Worm (Caenorhabditis elegans): ENCODE results near the gene T25B6.6.

DNA sequence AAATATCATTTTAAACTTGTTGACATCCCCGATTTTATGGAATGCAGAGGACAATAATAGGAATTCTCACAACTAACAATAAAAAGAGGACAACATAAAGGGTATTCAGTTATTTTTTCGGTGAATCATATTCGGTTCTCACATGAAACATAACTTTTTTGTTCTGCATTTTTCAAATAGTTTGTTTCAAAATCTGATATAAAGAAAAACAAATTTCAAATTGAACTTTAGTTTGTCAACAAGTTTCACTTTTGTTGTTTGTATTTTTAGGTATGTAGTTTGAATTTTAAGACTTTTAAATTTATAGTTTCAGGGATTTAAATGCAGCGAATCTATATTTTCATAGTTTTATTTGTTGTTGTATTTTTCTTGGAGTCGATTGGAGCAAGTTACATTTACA, 39.8 kb upstream of the T25B6.6 start, which contains the start of gene F47E1.4:
- no peak for TF ChIP-seq F13H6.1 (tag; optimal IDR thresholded peaks at IDR 0.05)
- no peak for TF ChIP-seq npax-4 (tag; optimal IDR thresholded peaks at IDR 0.05)
- no peak for TF ChIP-seq fax-1 (tag; optimal IDR thresholded peaks at IDR 0.05)

Data from whole organism, late embryonic.